Fruit fly (Drosophila melanogaster) whole organism, embryonic: Measurements from ENCODE around the gene ATP8B.

Source experiments
- Bdp1 ChIP-seq: fragments of 200-800 bp; sonication (Bioruptor generic); optimal IDR thresholded peaks from 3 replicates; lab custom pipeline; 2016; ENCODE audit warnings: missing biosample characterization, missing genetic modification characterization
- Bgb ChIP-seq: fragments of 200-800 bp; sonication (Bioruptor generic); IDR thresholded peaks from 2 replicates; pipeline ENCODE4 v1.3.6; 2022; ENCODE audit warnings: missing biosample characterization, missing genetic modification characterization; ENCODE audit not compliant: partially characterized antibody
- CG10147 ChIP-seq: fragments of 200-800 bp; sonication (Bioruptor generic); optimal IDR thresholded peaks from 2 replicates; lab custom pipeline; 2019; ENCODE audit warnings: missing biosample characterization, mild to moderate bottlenecking, missing genetic modification characterization, moderate library complexity
- CG12104 ChIP-seq: fragments of 200-800 bp; sonication (Bioruptor generic); optimal IDR thresholded peaks from 3 replicates; lab custom pipeline; 2016; ENCODE audit warnings: missing biosample characterization, missing genetic modification characterization
- CG12219 ChIP-seq: fragments of 200-800 bp; sonication (Bioruptor generic); optimal IDR thresholded peaks from 3 replicates; lab custom pipeline; 2018; ENCODE audit warnings: missing biosample characterization, mild to moderate bottlenecking, missing genetic modification characterization
- CG12942 ChIP-seq: fragments of 200-800 bp; sonication (Bioruptor generic); optimal IDR thresholded peaks from 3 replicates; lab custom pipeline; 2016; ENCODE audit warnings: missing biosample characterization, missing genetic modification characterization
- CG14710 ChIP-seq: fragments of 200-800 bp; sonication (Bioruptor generic); optimal IDR thresholded peaks from 3 replicates; lab custom pipeline; 2019; ENCODE audit warnings: missing biosample characterization, mild to moderate bottlenecking, missing genetic modification characterization, moderate library complexity
- CG14965 ChIP-seq: fragments of 200-800 bp; sonication (Bioruptor generic); optimal IDR thresholded peaks from 2 replicates; lab custom pipeline; 2016; ENCODE audit warnings: missing biosample characterization, missing genetic modification characterization, borderline replicate concordance
- CG15011 ChIP-seq: fragments of 200-800 bp; sonication (Bioruptor generic); optimal IDR thresholded peaks from 3 replicates; lab custom pipeline; 2018; ENCODE audit warnings: missing biosample characterization, mild to moderate bottlenecking, missing genetic modification characterization
- CG15514 ChIP-seq: fragments of 200-800 bp; sonication (Bioruptor generic); optimal IDR thresholded peaks from 3 replicates; lab custom pipeline; 2017; ENCODE audit warnings: missing biosample characterization, missing genetic modification characterization, mild to moderate bottlenecking, moderate library complexity, missing genetic modification reagents
- CG1602 ChIP-seq: fragments of 200-800 bp; sonication (Bioruptor generic); optimal IDR thresholded peaks from 3 replicates; lab custom pipeline; 2016; ENCODE audit warnings: missing biosample characterization, missing genetic modification characterization
- CG16815 ChIP-seq: fragments of 200-800 bp; sonication (Bioruptor generic); optimal IDR thresholded peaks from 3 replicates; lab custom pipeline; 2017; ENCODE audit warnings: missing biosample characterization, mild to moderate bottlenecking, missing genetic modification characterization
- CG18262 ChIP-seq: fragments of 200-800 bp; optimal IDR thresholded peaks from 3 replicates; lab custom pipeline; 2019; ENCODE audit warnings: missing biosample characterization, mild to moderate bottlenecking, missing genetic modification characterization, moderate library complexity
- CG18476 ChIP-seq: fragments of 200-800 bp; sonication (Bioruptor generic); optimal IDR thresholded peaks from 2 replicates; lab custom pipeline; 2016; ENCODE audit warnings: missing biosample characterization, mild to moderate bottlenecking, missing genetic modification characterization
- CG2678 ChIP-seq: fragments of 200-800 bp; sonication (Bioruptor generic); optimal IDR thresholded peaks from 3 replicates; lab custom pipeline; 2019; ENCODE audit warnings: missing biosample characterization, mild to moderate bottlenecking, missing genetic modification characterization, moderate library complexity
- CG30403 ChIP-seq: fragments of 200-800 bp; sonication (Bioruptor generic); optimal IDR thresholded peaks from 3 replicates; lab custom pipeline; 2016; ENCODE audit warnings: missing biosample characterization, missing genetic modification characterization
- CG4424 ChIP-seq: fragments of 200-800 bp; sonication (Bioruptor generic); optimal IDR thresholded peaks from 3 replicates; lab custom pipeline; 2016; ENCODE audit warnings: missing biosample characterization, missing genetic modification characterization
- CG7963 ChIP-seq: fragments of 200-800 bp; sonication (Bioruptor generic); IDR thresholded peaks from 3 replicates; pipeline ENCODE4 v1.3.6; 2022; ENCODE audit warnings: missing biosample characterization, missing genetic modification characterization; ENCODE audit not compliant: partially characterized antibody
- CG9817 ChIP-seq: fragments of 200-800 bp; sonication (Bioruptor generic); optimal IDR thresholded peaks from 2 replicates; lab custom pipeline; 2018; ENCODE audit warnings: missing biosample characterization, mild to moderate bottlenecking, missing genetic modification characterization, moderate library complexity
- Camta ChIP-seq: fragments of 200-800 bp; sonication (Bioruptor generic); optimal IDR thresholded peaks from 2 replicates; lab custom pipeline; 2016; ENCODE audit warnings: missing biosample characterization, missing genetic modification characterization
- CkIIα-i1 ChIP-seq: fragments of 200-800 bp; sonication (Bioruptor generic); IDR thresholded peaks from 2 replicates; pipeline ENCODE4 v1.3.6; 2022; ENCODE audit warnings: missing biosample characterization, missing genetic modification characterization
- Dref ChIP-seq: fragments of 200-800 bp; sonication (Bioruptor generic); IDR thresholded peaks from 2 replicates; pipeline ENCODE4 v1.3.6; 2022; ENCODE audit warnings: missing biosample characterization, missing genetic modification characterization
- HLH4C ChIP-seq: fragments of 200-800 bp; sonication (Bioruptor generic); IDR thresholded peaks from 3 replicates; pipeline ENCODE4 v1.3.6; 2022; ENCODE audit warnings: missing biosample characterization, missing genetic modification characterization; ENCODE audit not compliant: partially characterized antibody
- HLHmδ ChIP-seq: fragments of 200-800 bp; sonication (Bioruptor generic); optimal IDR thresholded peaks from 2 replicates; lab custom pipeline; 2018; ENCODE audit warnings: missing biosample characterization, mild to moderate bottlenecking, missing genetic modification characterization, moderate library complexity
- Kr ChIP-seq: fragments of 200-800 bp; sonication (Bioruptor generic); optimal IDR thresholded peaks from 2 replicates; lab custom pipeline; 2017; ENCODE audit warnings: missing biosample characterization, mild to moderate bottlenecking, missing genetic modification characterization
- Oli ChIP-seq: fragments of 200-800 bp; sonication (Bioruptor generic); optimal IDR thresholded peaks from 2 replicates; lab custom pipeline; 2018; ENCODE audit warnings: missing biosample characterization, mild to moderate bottlenecking, missing genetic modification characterization, moderate library complexity
- Side ChIP-seq: fragments of 200-800 bp; sonication (Bioruptor generic); optimal IDR thresholded peaks from 2 replicates; lab custom pipeline; 2016; ENCODE audit warnings: missing biosample characterization, missing genetic modification characterization
- Sox102F ChIP-seq: fragments of 200-800 bp; sonication (Bioruptor generic); optimal IDR thresholded peaks from 2 replicates; lab custom pipeline; 2018; ENCODE audit warnings: missing biosample characterization, mild to moderate bottlenecking, missing genetic modification characterization, moderate library complexity
- Usf ChIP-seq: fragments of 200-800 bp; sonication (Bioruptor generic); optimal IDR thresholded peaks from 2 replicates; lab custom pipeline; 2017; ENCODE audit warnings: missing genotype, missing biosample characterization, missing genetic modification characterization
- Vsx1 ChIP-seq: fragments of 200-800 bp; sonication (Bioruptor generic); optimal IDR thresholded peaks from 2 replicates; lab custom pipeline; 2017; ENCODE audit warnings: missing biosample characterization, mild to moderate bottlenecking, missing genetic modification characterization, missing genetic modification reagents
- YL-1 ChIP-seq: fragments of 200-800 bp; sonication (Bioruptor generic); optimal IDR thresholded peaks from 3 replicates; lab custom pipeline; 2017; ENCODE audit warnings: missing biosample characterization, mild to moderate bottlenecking, missing genetic modification characterization
- bab2 ChIP-seq: fragments of 200-800 bp; sonication (Bioruptor generic); optimal IDR thresholded peaks from 2 replicates; lab custom pipeline; 2016; ENCODE audit warnings: missing biosample characterization, missing genetic modification characterization
- bsh ChIP-seq, 2 experiments: fragments of 200-800 bp; sonication (Bioruptor generic); optimal IDR thresholded peaks; 2 replicates each; lab custom pipeline; 2017 to 2018; ENCODE audit warnings: mild to moderate bottlenecking in 2 of 2, missing biosample characterization in 2 of 2, missing genetic modification characterization in 2 of 2, moderate library complexity in 1 of 2
- cwo ChIP-seq: fragments of 200-800 bp; sonication (Bioruptor generic); optimal IDR thresholded peaks from 3 replicates; lab custom pipeline; 2017; ENCODE audit warnings: missing biosample characterization, missing genetic modification characterization, mild to moderate bottlenecking, moderate library complexity, missing genetic modification reagents
- dan ChIP-seq: fragments of 200-800 bp; sonication (Bioruptor generic); IDR thresholded peaks from 2 replicates; pipeline ENCODE4 v1.3.6; 2022; ENCODE audit warnings: missing biosample characterization, missing genetic modification characterization
- gsb ChIP-seq: fragments of 200-800 bp; sonication (Bioruptor generic); IDR thresholded peaks from 2 replicates; pipeline ENCODE4 v1.3.6; 2022; ENCODE audit warnings: missing biosample characterization, missing genetic modification characterization
- gt ChIP-seq: fragments of 200-800 bp; sonication (Bioruptor generic); IDR thresholded peaks from 2 replicates; pipeline ENCODE4 v1.3.6; 2022; ENCODE audit warnings: missing biosample characterization, missing genetic modification characterization
- ken ChIP-seq: fragments of 200-800 bp; sonication (Bioruptor generic); IDR thresholded peaks from 3 replicates; pipeline ENCODE4 v1.3.6; 2022; ENCODE audit warnings: missing biosample characterization, missing genetic modification characterization
- klu ChIP-seq: fragments of 200-800 bp; sonication (Bioruptor generic); IDR thresholded peaks from 2 replicates; pipeline ENCODE4 v1.3.6; 2022; ENCODE audit warnings: missing biosample characterization, missing genetic modification characterization
- lmd ChIP-seq: fragments of 200-800 bp; sonication (Bioruptor generic); IDR thresholded peaks from 2 replicates; pipeline ENCODE4 v1.3.6; 2022; ENCODE audit warnings: missing biosample characterization, missing genetic modification characterization
- mam ChIP-seq: fragments of 200-800 bp; sonication (Bioruptor generic); optimal IDR thresholded peaks from 3 replicates; lab custom pipeline; 2016; ENCODE audit warnings: missing biosample characterization, missing genetic modification characterization
- pita ChIP-seq: fragments of 200-800 bp; sonication (Bioruptor generic); optimal IDR thresholded peaks from 2 replicates; lab custom pipeline; 2017; ENCODE audit warnings: missing biosample characterization, mild to moderate bottlenecking, missing genetic modification characterization
- pros ChIP-seq: fragments of 200-800 bp; sonication (Bioruptor generic); optimal IDR thresholded peaks from 3 replicates; lab custom pipeline; 2019; ENCODE audit warnings: missing biosample characterization, mild to moderate bottlenecking, missing genetic modification characterization, moderate library complexity
- row ChIP-seq: fragments of 200-800 bp; sonication (Bioruptor generic); IDR thresholded peaks from 3 replicates; pipeline ENCODE4 v1.3.6; 2022; ENCODE audit warnings: missing biosample characterization, missing genetic modification characterization
- slou ChIP-seq: fragments of 200-800 bp; sonication (Bioruptor generic); optimal IDR thresholded peaks from 3 replicates; lab custom pipeline; 2016; ENCODE audit warnings: missing biosample characterization, missing genetic modification characterization
- sna ChIP-seq: fragments of 200-800 bp; sonication (Bioruptor generic); IDR thresholded peaks from 2 replicates; pipeline ENCODE4 v1.3.6; 2022; ENCODE audit warnings: missing biosample characterization, missing genetic modification characterization; ENCODE audit not compliant: partially characterized antibody
- so ChIP-seq: fragments of 200-800 bp; sonication (Bioruptor generic); IDR thresholded peaks from 3 replicates; pipeline ENCODE4 v1.3.6; 2022; ENCODE audit warnings: missing biosample characterization, missing genetic modification characterization
- sr ChIP-seq: fragments of 200-800 bp; sonication (Bioruptor generic); IDR thresholded peaks from 3 replicates; pipeline ENCODE4 v1.3.6; 2022; ENCODE audit warnings: missing biosample characterization, missing genetic modification characterization
- vvl ChIP-seq: fragments of 200-800 bp; sonication (Bioruptor generic); IDR thresholded peaks from 2 replicates; pipeline ENCODE4 v1.3.6; 2022; ENCODE audit warnings: missing biosample characterization, missing genetic modification characterization
- zen2 ChIP-seq: fragments of 200-800 bp; sonication (Bioruptor generic); IDR thresholded peaks from 3 replicates; pipeline ENCODE4 v1.3.6; 2022; ENCODE audit warnings: missing biosample characterization, missing genetic modification characterization; ENCODE audit not compliant: partially characterized antibody

Gene ATP8B

dm6 chr3R:12121161-12121560, 30.7 kb upstream of the ATP8B start (continued):
- TF ChIP-seq pros (GFP tag; lab: Kevin White, UChicago) = no peak
- peak; percentile 97 for TF ChIP-seq slou (GFP tag; lab: Kevin White, UChicago)
- TF ChIP-seq Dref (GFP tag; lab: Robert Waterston, UW) = peak; percentile 46
- peak; percentile 97 for TF ChIP-seq vvl (GFP tag; lab: Robert Waterston, UW)
- TF ChIP-seq bsh (GFP tag; optimal IDR thresholded peaks at IDR 0.05; lab: Kevin White, UChicago) = peak in 1 of 2 experiments; percentile 85
- TF ChIP-seq bab2 (GFP tag; lab: Kevin White, UChicago) = peak; percentile 87
- TF ChIP-seq CG15011 (GFP tag; lab: Kevin White, UChicago) = peak; percentile 70
- TF ChIP-seq sr = peak; percentile 96
- TF ChIP-seq CG4424 (GFP tag; lab: Kevin White, UChicago) = peak; percentile 93
- TF ChIP-seq CG30403 = peak; percentile 91
- TF ChIP-seq klu = peak; percentile 94
- peak; percentile 78 for TF ChIP-seq CG2678
- no peak for TF ChIP-seq Kr (GFP tag; lab: Kevin White, UChicago)
- peak; percentile 80 for TF ChIP-seq CG12104 (GFP tag; lab: Kevin White, UChicago)
- TF ChIP-seq dan = peak; percentile 64; the same call in 1 of the 2 replicates
- peak; percentile 67 for TF ChIP-seq CG18262
- TF ChIP-seq Camta = peak; percentile 89
- peak; percentile 85 for TF ChIP-seq CkIIα-i1 (GFP tag; lab: Robert Waterston, UW)
- TF ChIP-seq Side (GFP tag; lab: Kevin White, UChicago) = peak; percentile 94
- TF ChIP-seq gt (GFP tag; lab: Robert Waterston, UW) = peak; percentile 92
- no peak for TF ChIP-seq sna (GFP tag; lab: Robert Waterston, UW)
- TF ChIP-seq CG12219 (GFP tag; lab: Kevin White, UChicago) = peak; percentile 61
- TF ChIP-seq CG12942 (GFP tag; lab: Kevin White, UChicago) = peak; percentile 87
- TF ChIP-seq CG1602 (GFP tag; lab: Kevin White, UChicago) = peak; percentile 86
- peak; percentile 79 for TF ChIP-seq CG14965 (GFP tag; lab: Kevin White, UChicago)
- peak; percentile 56 for TF ChIP-seq CG18476 (GFP tag; lab: Kevin White, UChicago)
- peak; percentile 86 for TF ChIP-seq HLHmδ (GFP tag; lab: Kevin White, UChicago)
- TF ChIP-seq pita = no peak
- TF ChIP-seq CG16815 (GFP tag; lab: Kevin White, UChicago) = peak; percentile 85
- peak; percentile 84 for TF ChIP-seq gsb
- TF ChIP-seq Usf = peak; percentile 82
- peak; percentile 70 for TF ChIP-seq CG15514
- TF ChIP-seq CG10147 = peak; percentile 50
- TF ChIP-seq YL-1 (GFP tag; lab: Kevin White, UChicago) = peak; percentile 61
- TF ChIP-seq lmd = peak; percentile 90
- TF ChIP-seq HLH4C (GFP tag; lab: Robert Waterston, UW) = peak; percentile 54; the same call in 2 of the 3 replicates
- peak; percentile 78 for TF ChIP-seq CG14710
- TF ChIP-seq Sox102F (GFP tag; lab: Kevin White, UChicago) = peak; percentile 77
- peak; percentile 92 for TF ChIP-seq mam (GFP tag; lab: Kevin White, UChicago)
- no peak for TF ChIP-seq CG7963
- peak; percentile 75 for TF ChIP-seq Oli (tag; lab: Kevin White, UChicago)
- TF ChIP-seq Bgb = peak; percentile 75
- TF ChIP-seq row (GFP tag; lab: Robert Waterston, UW) = peak; percentile 71
- TF ChIP-seq so = peak; percentile 80
- TF ChIP-seq cwo (GFP tag; lab: Kevin White, UChicago) = peak; percentile 31
- no peak for TF ChIP-seq zen2 (GFP tag; lab: Robert Waterston, UW)
- TF ChIP-seq CG9817 (tag; lab: Kevin White, UChicago) = peak; percentile 96
- TF ChIP-seq ken (GFP tag; lab: Robert Waterston, UW) = peak; percentile 98
- peak; percentile 85 for TF ChIP-seq Vsx1 (GFP tag; lab: Kevin White, UChicago)
- TF ChIP-seq Bdp1 = peak; percentile 81
